Fruit fly (Drosophila melanogaster) whole organism, embryonic: Measurements from ENCODE around the gene CG7071.

Experiments
- ATbp ChIP-seq: fragments of 200-800 bp; sonication (Bioruptor generic); optimal IDR thresholded peaks from 2 replicates; lab custom pipeline; 2017; ENCODE audit warnings: missing biosample characterization, mild to moderate bottlenecking, missing genetic modification characterization, missing genetic modification reagents
- Blimp-1 ChIP-seq: fragments of 200-800 bp; sonication (Bioruptor generic); optimal IDR thresholded peaks from 3 replicates; lab custom pipeline; 2018; ENCODE audit warnings: missing biosample characterization, missing genetic modification characterization, mild to moderate bottlenecking, moderate library complexity, missing genetic modification reagents
- CG10209 ChIP-seq: fragments of 200-800 bp; sonication (Bioruptor generic); optimal IDR thresholded peaks from 3 replicates; lab custom pipeline; 2017; ENCODE audit warnings: missing biosample characterization, mild to moderate bottlenecking, missing genetic modification characterization, missing genetic modification reagents
- CG10462 ChIP-seq: fragments of 200-800 bp; sonication (Bioruptor generic); optimal IDR thresholded peaks from 2 replicates; lab custom pipeline; 2016; ENCODE audit warnings: missing biosample characterization, missing genetic modification characterization
- CG11093 ChIP-seq: fragments of 200-800 bp; sonication (Bioruptor generic); IDR thresholded peaks from 3 replicates; pipeline ENCODE4 v1.3.6; 2022; ENCODE audit warnings: missing biosample characterization, missing genetic modification characterization
- CG11247 ChIP-seq: fragments of 200-800 bp; sonication (Bioruptor generic); IDR thresholded peaks from 2 replicates; pipeline ENCODE4 v1.3.6; 2022; ENCODE audit warnings: missing biosample characterization, missing genetic modification characterization
- CG12299 ChIP-seq: fragments of 200-800 bp; sonication (Bioruptor generic); optimal IDR thresholded peaks from 2 replicates; lab custom pipeline; 2018; ENCODE audit warnings: missing biosample characterization, mild to moderate bottlenecking, missing genetic modification characterization
- CG1233 ChIP-seq: fragments of 200-800 bp; sonication (Bioruptor generic); optimal IDR thresholded peaks from 4 replicates; lab custom pipeline; 2018; ENCODE audit warnings: missing biosample characterization, mild to moderate bottlenecking, missing genetic modification characterization
- CG16779 ChIP-seq: fragments of 200-800 bp; sonication (Bioruptor generic); IDR thresholded peaks from 2 replicates; pipeline ENCODE4 v1.3.6; 2022; ENCODE audit warnings: missing biosample characterization, missing genetic modification characterization
- CG17328 ChIP-seq: fragments of 200-800 bp; sonication (Bioruptor generic); IDR thresholded peaks from 2 replicates; pipeline ENCODE4 v1.3.6; 2022; ENCODE audit warnings: missing biosample characterization, missing genetic modification characterization
- CG17385 ChIP-seq: fragments of 200-800 bp; sonication (Bioruptor generic); optimal IDR thresholded peaks from 3 replicates; lab custom pipeline; 2018; ENCODE audit warnings: missing biosample characterization, mild to moderate bottlenecking, missing genetic modification characterization
- CG18599 ChIP-seq: fragments of 200-800 bp; sonication (Bioruptor generic); optimal IDR thresholded peaks from 3 replicates; lab custom pipeline; 2017; ENCODE audit warnings: missing biosample characterization, missing genetic modification characterization, mild to moderate bottlenecking, moderate library complexity, missing genetic modification reagents
- CG31441 ChIP-seq: fragments of 200-800 bp; sonication (Bioruptor generic); IDR thresholded peaks from 2 replicates; pipeline ENCODE4 v1.3.6; 2022; ENCODE audit warnings: missing biosample characterization, missing genetic modification characterization
- CG32772 ChIP-seq: fragments of 200-800 bp; sonication (Bioruptor generic); IDR thresholded peaks from 2 replicates; pipeline ENCODE4 v1.3.6; 2022; ENCODE audit warnings: missing biosample characterization, missing genetic modification characterization
- CG3847 ChIP-seq: fragments of 200-800 bp; sonication (Bioruptor generic); IDR thresholded peaks from 2 replicates; pipeline ENCODE4 v1.3.6; 2022; ENCODE audit warnings: missing biosample characterization, missing genetic modification characterization
- CG3995 ChIP-seq: fragments of 200-800 bp; sonication (Bioruptor generic); optimal IDR thresholded peaks from 3 replicates; lab custom pipeline; 2016; ENCODE audit warnings: missing biosample characterization, missing genetic modification characterization
- CG8290 ChIP-seq, 3 experiments: fragments of 200-800 bp; sonication (Bioruptor generic); optimal IDR thresholded peaks; 2 replicates each; lab custom pipeline; 2016 to 2019; ENCODE audit warnings: missing biosample characterization in 3 of 3, missing genetic modification characterization in 3 of 3, mild to moderate bottlenecking in 2 of 3, moderate library complexity in 1 of 3
- CG9215 ChIP-seq: fragments of 200-800 bp; sonication (Bioruptor generic); IDR thresholded peaks from 2 replicates; pipeline ENCODE4 v1.3.6; 2022; ENCODE audit warnings: missing biosample characterization, missing genetic modification characterization
- CG9727 ChIP-seq: fragments of 200-800 bp; sonication (Bioruptor generic); optimal IDR thresholded peaks from 3 replicates; lab custom pipeline; 2017; ENCODE audit warnings: missing biosample characterization, mild to moderate bottlenecking, missing genetic modification characterization
- Camta ChIP-seq: fragments of 200-800 bp; sonication (Bioruptor generic); optimal IDR thresholded peaks from 2 replicates; lab custom pipeline; 2016; ENCODE audit warnings: missing biosample characterization, missing genetic modification characterization
- Dbx ChIP-seq: fragments of 200-800 bp; sonication (Bioruptor generic); IDR thresholded peaks from 3 replicates; pipeline ENCODE4 v1.3.6; 2022; ENCODE audit warnings: missing biosample characterization, missing genetic modification characterization
- Fer1 ChIP-seq: fragments of 200-800 bp; sonication (Bioruptor generic); optimal IDR thresholded peaks from 2 replicates; lab custom pipeline; 2017; ENCODE audit warnings: missing biosample characterization, mild to moderate bottlenecking, missing genetic modification characterization
- HLHmδ ChIP-seq: fragments of 200-800 bp; sonication (Bioruptor generic); optimal IDR thresholded peaks from 2 replicates; lab custom pipeline; 2018; ENCODE audit warnings: missing biosample characterization, mild to moderate bottlenecking, missing genetic modification characterization, moderate library complexity
- Hsf ChIP-seq: fragments of 200-800 bp; sonication (Bioruptor generic); optimal IDR thresholded peaks from 3 replicates; lab custom pipeline; 2016; ENCODE audit warnings: missing biosample characterization, missing genetic modification characterization
- Myb ChIP-seq: fragments of 200-800 bp; sonication (Bioruptor generic); optimal IDR thresholded peaks from 2 replicates; lab custom pipeline; 2016; ENCODE audit warnings: missing biosample characterization, missing genetic modification characterization
- NFAT ChIP-seq: fragments of 200-800 bp; sonication (Bioruptor generic); IDR thresholded peaks from 2 replicates; pipeline ENCODE4 v1.3.6; 2022; ENCODE audit warnings: missing biosample characterization, missing genetic modification characterization
- Poxn ChIP-seq: fragments of 200-800 bp; sonication (Bioruptor generic); IDR thresholded peaks from 2 replicates; pipeline ENCODE4 v1.3.6; 2022; ENCODE audit warnings: missing biosample characterization, missing genetic modification characterization
- Ptx1 ChIP-seq: fragments of 200-800 bp; sonication (Bioruptor generic); IDR thresholded peaks from 2 replicates; pipeline ENCODE4 v1.3.6; 2022; ENCODE audit warnings: missing biosample characterization, missing genetic modification characterization
- Sox100B ChIP-seq: fragments of 200-800 bp; sonication (Bioruptor generic); optimal IDR thresholded peaks from 3 replicates; lab custom pipeline; 2018; ENCODE audit warnings: missing biosample characterization, mild to moderate bottlenecking, missing genetic modification characterization
- Spps ChIP-seq: fragments of 200-800 bp; sonication (Bioruptor generic); optimal IDR thresholded peaks from 2 replicates; lab custom pipeline; 2018; ENCODE audit warnings: missing biosample characterization, mild to moderate bottlenecking, missing genetic modification characterization
- Sry-δ ChIP-seq: fragments of 200-800 bp; sonication (Bioruptor generic); optimal IDR thresholded peaks from 2 replicates; lab custom pipeline; 2016; ENCODE audit warnings: missing biosample characterization, missing genetic modification characterization
- aop ChIP-seq: fragments of 200-800 bp; sonication (Bioruptor generic); IDR thresholded peaks from 2 replicates; pipeline ENCODE4 v1.3.6; 2022; ENCODE audit warnings: missing biosample characterization, missing genetic modification characterization
- chif ChIP-seq, 2 experiments: fragments of 200-800 bp; sonication (Bioruptor generic); optimal IDR thresholded peaks; 3 replicates each; lab custom pipeline; 2016; ENCODE audit warnings: missing biosample characterization in 2 of 2, missing genetic modification characterization in 2 of 2
- emc ChIP-seq: fragments of 200-800 bp; sonication (Bioruptor generic); optimal IDR thresholded peaks from 2 replicates; lab custom pipeline; 2016; ENCODE audit warnings: missing biosample characterization, missing genetic modification characterization
- ewg ChIP-seq: fragments of 200-800 bp; sonication (Bioruptor generic); optimal IDR thresholded peaks from 3 replicates; lab custom pipeline; 2017; ENCODE audit warnings: mild to moderate bottlenecking, missing biosample characterization, missing genetic modification reagents, missing genetic modification characterization
- fd96Cb ChIP-seq: fragments of 200-800 bp; sonication (Bioruptor generic); optimal IDR thresholded peaks from 2 replicates; lab custom pipeline; 2018; ENCODE audit warnings: missing biosample characterization, mild to moderate bottlenecking, missing genetic modification characterization, moderate library complexity
- gcm2 ChIP-seq: fragments of 200-800 bp; sonication (Bioruptor generic); optimal IDR thresholded peaks from 2 replicates; lab custom pipeline; 2016; ENCODE audit warnings: missing biosample characterization, missing genetic modification characterization
- gem ChIP-seq: fragments of 200-800 bp; sonication (Bioruptor generic); optimal IDR thresholded peaks from 2 replicates; lab custom pipeline; 2019; ENCODE audit warnings: missing biosample characterization, mild to moderate bottlenecking, missing genetic modification characterization, moderate library complexity
- her ChIP-seq: fragments of 200-800 bp; sonication (Bioruptor generic); optimal IDR thresholded peaks from 2 replicates; lab custom pipeline; 2016; ENCODE audit warnings: missing biosample characterization, missing genetic modification characterization
- jumu ChIP-seq: fragments of 200-800 bp; sonication (Bioruptor generic); optimal IDR thresholded peaks from 3 replicates; lab custom pipeline; 2016; ENCODE audit warnings: missing biosample characterization, missing genetic modification characterization
- oc ChIP-seq: fragments of 200-800 bp; sonication (Bioruptor generic); optimal IDR thresholded peaks from 2 replicates; lab custom pipeline; 2018; ENCODE audit warnings: missing biosample characterization, mild to moderate bottlenecking, missing genetic modification characterization, moderate library complexity
- pfk ChIP-seq: fragments of 200-800 bp; sonication (Bioruptor generic); optimal IDR thresholded peaks from 2 replicates; lab custom pipeline; 2018; ENCODE audit warnings: missing biosample characterization, mild to moderate bottlenecking, missing genetic modification characterization, moderate library complexity
- run ChIP-seq: fragments of 200-800 bp; sonication (Bioruptor generic); optimal IDR thresholded peaks from 3 replicates; lab custom pipeline; 2018; ENCODE audit warnings: missing biosample characterization, mild to moderate bottlenecking, missing genetic modification characterization
- sc ChIP-seq, 3 experiments: fragments of >200 bp in 2 of 3; fragments of 200-800 bp in 1 of 3; sonication (Bioruptor generic) in 1 of 3; optimal IDR thresholded peaks; 2 replicates in 2 of 3; 3 replicates in 1 of 3; lab custom pipeline; 2017; ENCODE audit warnings: mild to moderate bottlenecking in 1 of 3, missing biosample characterization in 1 of 3, missing genetic modification characterization in 1 of 3, missing genetic modification reagents in 1 of 3
- seq ChIP-seq: fragments of 200-800 bp; sonication (Bioruptor generic); IDR thresholded peaks from 2 replicates; pipeline ENCODE4 v1.3.6; 2022; ENCODE audit warnings: missing biosample characterization, missing genetic modification characterization
- sug ChIP-seq: fragments of 200-800 bp; optimal IDR thresholded peaks from 2 replicates; lab custom pipeline; 2019; ENCODE audit warnings: missing biosample characterization, mild to moderate bottlenecking, missing genetic modification characterization, moderate library complexity
- tup ChIP-seq: fragments of 200-800 bp; sonication (Bioruptor generic); optimal IDR thresholded peaks from 2 replicates; lab custom pipeline; 2016; ENCODE audit warnings: missing biosample characterization, mild to moderate bottlenecking, missing genetic modification characterization, moderate library complexity
- zf30C ChIP-seq: fragments of 200-800 bp; sonication (Bioruptor generic); optimal IDR thresholded peaks from 3 replicates; lab custom pipeline; 2018; ENCODE audit warnings: missing biosample characterization, mild to moderate bottlenecking, missing genetic modification characterization

Gene CG7071

DNA sequence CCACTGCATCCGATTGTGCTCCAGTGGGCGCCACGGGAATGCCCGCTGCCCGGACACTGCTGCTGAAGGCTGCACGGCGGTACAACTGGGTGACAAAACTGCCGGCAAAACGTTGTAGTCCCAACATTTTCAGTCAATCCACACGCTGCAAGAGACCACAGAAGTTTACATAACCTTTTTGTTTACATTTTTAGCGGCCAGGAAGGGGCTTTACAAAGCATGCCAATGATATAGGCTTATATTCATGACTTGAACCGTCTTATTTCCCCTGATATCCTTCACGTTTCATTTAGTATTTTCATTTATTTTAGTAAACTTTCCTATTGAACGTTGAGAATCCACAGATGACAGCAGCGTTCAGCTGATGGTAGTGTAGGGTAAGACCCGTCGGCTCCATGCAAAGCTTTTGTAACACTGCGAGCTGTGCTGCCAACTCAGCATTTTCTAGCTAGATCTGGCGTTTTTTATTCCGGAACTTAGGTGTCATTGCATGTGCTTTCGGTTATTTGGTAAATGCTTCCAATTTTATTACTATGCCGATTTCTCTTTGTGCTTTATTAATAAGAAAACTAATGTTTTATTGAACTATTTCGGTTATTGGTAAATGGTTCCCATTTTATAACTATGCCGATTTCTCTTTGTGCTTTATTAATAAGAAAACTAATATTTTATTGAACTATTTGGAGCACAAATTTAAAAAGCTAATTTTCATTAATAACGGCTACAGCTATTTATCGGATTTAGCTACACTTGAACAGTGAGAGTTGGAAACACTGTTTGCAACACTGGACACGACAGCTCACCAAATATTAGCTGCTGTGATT lies 48.3 kb downstream of the CG7071 start, which contains the start of the genes CG13850 and lqfR (continued):
- peak; percentile 65 for TF ChIP-seq ewg
- TF ChIP-seq CG10209 (GFP tag; lab: Kevin White, UChicago) = peak; percentile 80
- peak; percentile 44 to 73 for TF ChIP-seq chif (GFP tag; optimal IDR thresholded peaks at IDR 0.05; lab: Kevin White, UChicago)
- peak; percentile 60 for TF ChIP-seq gcm2 (GFP tag; lab: Kevin White, UChicago)
- TF ChIP-seq CG10462 (GFP tag; lab: Kevin White, UChicago) = peak; percentile 58
- no peak for TF ChIP-seq sc (optimal IDR thresholded peaks at IDR 0.05; lab: Kevin White, UChicago)
- peak; percentile 52 for TF ChIP-seq sc (GFP tag; optimal IDR thresholded peaks at IDR 0.05; lab: Kevin White, UChicago)
- TF ChIP-seq gem (tag; lab: Kevin White, UChicago) = no peak
- no peak for TF ChIP-seq aop (GFP tag; lab: Robert Waterston, UW)
- TF ChIP-seq HLHmδ (GFP tag; lab: Kevin White, UChicago) = no peak
- peak; percentile 69 for TF ChIP-seq Dbx (GFP tag; lab: Robert Waterston, UW)
- TF ChIP-seq NFAT (GFP tag; lab: Robert Waterston, UW) = peak; percentile 69
- TF ChIP-seq CG16779 (GFP tag; lab: Robert Waterston, UW) = no peak
- no peak for TF ChIP-seq Fer1 (GFP tag; lab: Kevin White, UChicago)
- TF ChIP-seq Blimp-1 (GFP tag; lab: Kevin White, UChicago) = no peak
- peak; percentile 67 for TF ChIP-seq CG17385 (GFP tag; lab: Kevin White, UChicago)
- peak; percentile 58 for TF ChIP-seq CG1233 (GFP tag; lab: Kevin White, UChicago)
- TF ChIP-seq her (GFP tag; lab: Kevin White, UChicago) = peak; percentile 52
- TF ChIP-seq CG3995 (GFP tag; lab: Kevin White, UChicago) = peak; percentile 69
- peak; percentile 53 for TF ChIP-seq CG18599 (GFP tag; lab: Kevin White, UChicago)
- TF ChIP-seq Myb (GFP tag; lab: Kevin White, UChicago) = peak; percentile 83
- peak; percentile 38 for TF ChIP-seq ATbp (GFP tag; lab: Kevin White, UChicago)
- peak; percentile 40 for TF ChIP-seq CG12299 (tag; lab: Kevin White, UChicago)
- TF ChIP-seq CG9215 (GFP tag; lab: Robert Waterston, UW) = peak; percentile 77
- no peak for TF ChIP-seq CG32772
- peak; percentile 58 for TF ChIP-seq fd96Cb (tag; lab: Kevin White, UChicago)
- peak; percentile 80 for TF ChIP-seq Hsf (GFP tag; lab: Kevin White, UChicago)
- TF ChIP-seq Sry-δ (GFP tag; lab: Kevin White, UChicago) = peak; percentile 50
- no peak for TF ChIP-seq oc
- TF ChIP-seq CG9727 = peak; percentile 77
- TF ChIP-seq CG11247 (GFP tag; lab: Robert Waterston, UW) = peak; percentile 52; the same call in 1 of the 2 replicates
- peak; percentile 54 for TF ChIP-seq emc (GFP tag; lab: Kevin White, UChicago)
- TF ChIP-seq pfk (GFP tag; lab: Kevin White, UChicago) = peak; percentile 11
- peak; percentile 81 for TF ChIP-seq CG8290 (GFP tag; optimal IDR thresholded peaks at IDR 0.05; lab: Kevin White, UChicago)
- TF ChIP-seq CG8290 (tag; optimal IDR thresholded peaks at IDR 0.05; lab: Kevin White, UChicago) = peak in 1 of 2 experiments; percentile 69
- no peak for TF ChIP-seq Spps (tag; lab: Kevin White, UChicago)
- TF ChIP-seq Poxn (GFP tag; lab: Robert Waterston, UW) = no peak
- TF ChIP-seq Ptx1 = peak; percentile 77
- TF ChIP-seq Camta (GFP tag; lab: Kevin White, UChicago) = peak; percentile 71
- TF ChIP-seq CG17328 (GFP tag; lab: Robert Waterston, UW) = no peak
- peak; percentile 48 for TF ChIP-seq tup (GFP tag; lab: Kevin White, UChicago)
- no peak for TF ChIP-seq CG11093
- peak; percentile 82 for TF ChIP-seq Sox100B (GFP tag; lab: Kevin White, UChicago)
- peak; percentile 79 for TF ChIP-seq CG3847 (GFP tag; lab: Robert Waterston, UW)
- TF ChIP-seq run (tag; lab: Kevin White, UChicago) = no peak
- TF ChIP-seq jumu (GFP tag; lab: Kevin White, UChicago) = peak; percentile 81
- TF ChIP-seq seq (GFP tag; lab: Robert Waterston, UW) = no peak
- TF ChIP-seq zf30C (GFP tag; lab: Kevin White, UChicago) = no peak
- TF ChIP-seq CG31441 = peak; percentile 52; the same call in 1 of the 2 replicates
- peak; percentile 77 for TF ChIP-seq sug (tag; lab: Kevin White, UChicago)
